Worm (Caenorhabditis elegans) whole organism, late embryonic: ENCODE data around the gene F59B2.13.
"Not testable (repeated sequence)": the region's sequence is repeated elsewhere in the genome, so short reads cannot be mapped to it uniquely, and the experiment has no call there.

ENCODE experiments used
- K02D7.2 ChIP-seq: sonication (generic microtip); optimal IDR thresholded peaks from 2 replicates; lab custom pipeline; 2017; ENCODE audit warnings: mild to moderate bottlenecking, missing genetic modification characterization, missing compliant biosample characterization
- ahr-1 ChIP-seq: sonication (generic microtip); optimal IDR thresholded peaks from 2 replicates; lab custom pipeline; 2016; ENCODE audit warnings: missing genetic modification characterization, missing compliant biosample characterization
- ceh-14 ChIP-seq: sonication (generic microtip); optimal IDR thresholded peaks from 2 replicates; lab custom pipeline; 2016; ENCODE audit warnings: missing genotype, missing genetic modification characterization, missing compliant biosample characterization
- ceh-30 ChIP-seq: fragments of 150-350 bp; optimal IDR thresholded peaks from 2 replicates; lab custom pipeline; 2014; ENCODE audit warnings: missing biosample characterization, missing genetic modification characterization
- ceh-31 ChIP-seq: sonication (generic microtip); optimal IDR thresholded peaks from 2 replicates; lab custom pipeline; 2016; ENCODE audit warnings: missing genetic modification characterization, missing compliant biosample characterization
- ceh-34 ChIP-seq: sonication (generic microtip); optimal IDR thresholded peaks from 2 replicates; lab custom pipeline; 2016; ENCODE audit warnings: mild to moderate bottlenecking, missing genetic modification characterization, missing compliant biosample characterization
- ceh-45 ChIP-seq: fragments of 200-800 bp; sonication (Bioruptor generic); IDR thresholded peaks from 2 replicates; pipeline ENCODE4 v1.3.6; 2022; ENCODE audit warnings: missing genetic modification reagents, missing genetic modification characterization, missing compliant biosample characterization
- ceh-6 ChIP-seq: fragments of 200-800 bp; sonication (Bioruptor generic); optimal IDR thresholded peaks from 2 replicates; lab custom pipeline; 2018; ENCODE audit warnings: mild to moderate bottlenecking, missing genetic modification characterization, missing compliant biosample characterization
- ceh-9 ChIP-seq: sonication (generic microtip); optimal IDR thresholded peaks from 2 replicates; lab custom pipeline; 2016; ENCODE audit warnings: mild to moderate bottlenecking, missing genetic modification characterization, inconsistent platforms, missing compliant biosample characterization
- dmd-4 ChIP-seq: sonication (generic microtip); optimal IDR thresholded peaks from 2 replicates; lab custom pipeline; 2016; ENCODE audit warnings: borderline replicate concordance, missing genetic modification characterization, missing compliant biosample characterization
- dve-1 ChIP-seq: sonication (generic microtip); optimal IDR thresholded peaks from 2 replicates; lab custom pipeline; 2017; ENCODE audit warnings: antibody characterized with exemption, mild to moderate bottlenecking, missing genetic modification characterization, missing compliant biosample characterization
- elt-2 ChIP-seq: sonication (generic microtip); optimal IDR thresholded peaks from 2 replicates; lab custom pipeline; 2016; ENCODE audit warnings: missing genetic modification reagents, missing genetic modification characterization, missing compliant biosample characterization
- ets-4 ChIP-seq: sonication (generic microtip); optimal IDR thresholded peaks from 2 replicates; lab custom pipeline; 2016; ENCODE audit warnings: missing genetic modification characterization, missing compliant biosample characterization
- fax-1 ChIP-seq: sonication (generic microtip); optimal IDR thresholded peaks from 2 replicates; lab custom pipeline; 2016; ENCODE audit warnings: missing genotype, missing genetic modification characterization, missing compliant biosample characterization
- fkh-10 ChIP-seq: fragments of 150-350 bp; optimal IDR thresholded peaks from 2 replicates; lab custom pipeline; 2014; ENCODE audit warnings: missing biosample characterization, missing genetic modification reagents, missing genetic modification characterization
- gmeb-2 ChIP-seq: sonication (generic microtip); optimal IDR thresholded peaks from 2 replicates; lab custom pipeline; 2016; ENCODE audit warnings: missing genetic modification characterization, inconsistent platforms, missing compliant biosample characterization
- hlh-15 ChIP-seq: sonication (generic microtip); optimal IDR thresholded peaks from 2 replicates; lab custom pipeline; 2016; ENCODE audit warnings: missing genetic modification characterization, missing compliant biosample characterization
- hlh-6 ChIP-seq: sonication (generic microtip); optimal IDR thresholded peaks from 2 replicates; lab custom pipeline; 2016; ENCODE audit warnings: missing genotype, missing genetic modification characterization, missing compliant biosample characterization
- lim-6 ChIP-seq: sonication (generic microtip); optimal IDR thresholded peaks from 2 replicates; lab custom pipeline; 2016; ENCODE audit warnings: missing genetic modification characterization, missing compliant biosample characterization
- nfya-1 ChIP-seq: sonication (generic microtip); optimal IDR thresholded peaks from 2 replicates; lab custom pipeline; 2017; ENCODE audit warnings: missing genetic modification characterization, mild to moderate bottlenecking, missing compliant biosample characterization, antibody characterized with exemption, moderate library complexity
- nhr-11 ChIP-seq: fragments of 150-350 bp; optimal IDR thresholded peaks from 2 replicates; lab custom pipeline; 2014; ENCODE audit warnings: missing biosample characterization, missing genetic modification characterization
- nhr-232 ChIP-seq: sonication (generic microtip); optimal IDR thresholded peaks from 2 replicates; lab custom pipeline; 2016; ENCODE audit warnings: missing genetic modification characterization, missing compliant biosample characterization
- pat-9 ChIP-seq: fragments of 200-800 bp; sonication (Bioruptor generic); optimal IDR thresholded peaks from 2 replicates; lab custom pipeline; 2018; ENCODE audit warnings: mild to moderate bottlenecking, missing genetic modification characterization, moderate library complexity, missing compliant biosample characterization
- pax-1 ChIP-seq: fragments of 150-350 bp; optimal IDR thresholded peaks from 2 replicates; lab custom pipeline; 2014; ENCODE audit warnings: missing biosample characterization, missing genetic modification characterization
- pha-2 ChIP-seq: sonication (generic microtip); optimal IDR thresholded peaks from 2 replicates; lab custom pipeline; 2017; ENCODE audit warnings: mild to moderate bottlenecking, missing genetic modification characterization, missing compliant biosample characterization
- pha-4 ChIP-seq: fragments of 150-350 bp; optimal IDR thresholded peaks from 2 replicates; lab custom pipeline; 2018; ENCODE audit warnings: missing biosample characterization, missing genetic modification reagents, missing genetic modification characterization
- pros-1 ChIP-seq: fragments of 150-350 bp; optimal IDR thresholded peaks from 2 replicates; lab custom pipeline; 2014; ENCODE audit warnings: missing biosample characterization, missing genetic modification reagents, missing genetic modification characterization
- rnt-1 ChIP-seq: sonication (generic microtip); optimal IDR thresholded peaks from 2 replicates; lab custom pipeline; 2016; ENCODE audit warnings: missing genetic modification characterization, missing compliant biosample characterization
- sdc-2 ChIP-seq: sonication (generic microtip); optimal IDR thresholded peaks from 2 replicates; lab custom pipeline; 2016; ENCODE audit warnings: missing genotype, missing genetic modification characterization, missing compliant biosample characterization
- sox-2 ChIP-seq: fragments of 200-800 bp; sonication (Bioruptor generic); IDR thresholded peaks from 2 replicates; pipeline ENCODE4 v1.3.6; 2022; ENCODE audit warnings: missing genetic modification reagents, missing genetic modification characterization, missing compliant biosample characterization
- tbx-7 ChIP-seq: sonication (generic microtip); optimal IDR thresholded peaks from 2 replicates; lab custom pipeline; 2016; ENCODE audit warnings: missing genotype, missing genetic modification characterization, missing compliant biosample characterization
- unc-3 ChIP-seq, 2 experiments: fragments of 200-800 bp in 1 of 2; sonication (Bioruptor generic) in 1 of 2; sonication (generic microtip) in 1 of 2; conservative IDR thresholded peaks in 1 of 2; optimal IDR thresholded peaks in 1 of 2; 2 replicates each; pipeline versions ENCODE4 v1.3.6 to Lab custom; 2016 to 2022; ENCODE audit warnings: missing compliant biosample characterization in 2 of 2, missing genetic modification characterization in 2 of 2, missing genetic modification reagents in 1 of 2
- unc-42 ChIP-seq: sonication (generic microtip); optimal IDR thresholded peaks from 2 replicates; lab custom pipeline; 2016; ENCODE audit warnings: missing genotype, missing genetic modification characterization, missing compliant biosample characterization
- unc-86 ChIP-seq: sonication (generic microtip); optimal IDR thresholded peaks from 2 replicates; lab custom pipeline; 2016; ENCODE audit warnings: missing genetic modification characterization, missing compliant biosample characterization
- zip-5 ChIP-seq: sonication (generic microtip); optimal IDR thresholded peaks from 2 replicates; lab custom pipeline; 2016; ENCODE audit warnings: missing genetic modification characterization, missing compliant biosample characterization
- ztf-16 ChIP-seq: sonication (generic microtip); optimal IDR thresholded peaks from 2 replicates; lab custom pipeline; 2017; ENCODE audit warnings: missing genetic modification characterization, missing compliant biosample characterization

Gene F59B2.13

ce11 chrIII:8989752-8990151, 37.1 kb downstream of the F59B2.13 start, which contains the start of gene R08D7.7:
Gene R08D7.7 (plus strand): TSS chrIII:8990052.
- not testable (repeated sequence) for TF ChIP-seq ets-4 (tag; lab: Kevin White, UChicago); unc-86 (tag; lab: Kevin White, UChicago); fkh-10 (GFP tag; lab: Kevin White, UChicago)

ce11 chrIII:8988544-8988943, 38.3 kb downstream of the F59B2.13 start:
- TF ChIP-seq dmd-4 (tag; lab: Kevin White, UChicago), result no peak
- no peak for TF ChIP-seq ceh-6 (GFP tag; lab: Kevin White, UChicago)
- no peak for TF ChIP-seq tbx-7
- TF ChIP-seq nhr-232 (tag; lab: Kevin White, UChicago), result no peak
- TF ChIP-seq ceh-14 (tag; lab: Kevin White, UChicago), result no peak
- no peak for TF ChIP-seq unc-42 (tag; lab: Kevin White, UChicago)
- no peak for TF ChIP-seq dve-1 (tag; lab: Kevin White, UChicago)
- no peak for TF ChIP-seq fax-1
- no peak for TF ChIP-seq ceh-31 (tag; lab: Kevin White, UChicago)
- TF ChIP-seq ahr-1 (tag; lab: Kevin White, UChicago), result no peak
- TF ChIP-seq ceh-30 (tag; lab: Kevin White, UChicago), result no peak
- no peak for TF ChIP-seq rnt-1 (tag; lab: Kevin White, UChicago)
- TF ChIP-seq ceh-45 (GFP tag; lab: Robert Waterston, UW), result no peak
- TF ChIP-seq pat-9 (tag; lab: Kevin White, UChicago), result no peak
- no peak for TF ChIP-seq sdc-2
- TF ChIP-seq pha-2 (tag; lab: Kevin White, UChicago), result no peak
- TF ChIP-seq pros-1, result no peak
- no peak for TF ChIP-seq unc-86 (tag; lab: Kevin White, UChicago)
- TF ChIP-seq, all 69 proteins: peak for 0

ce11 chrIII:8988061-8988460, 38.8 kb downstream of the F59B2.13 start:
- TF ChIP-seq zip-5 (no peak), lim-6 (tag; lab: Kevin White, UChicago) (no peak)

ce11 chrIII:8986872-8987271, 40.0 kb downstream of the F59B2.13 start:
- TF ChIP-seq elt-2 (tag; lab: Kevin White, UChicago) (peak; percentile 32), ceh-34 (peak; percentile 25), K02D7.2 (tag; lab: Kevin White, UChicago) (no peak), ceh-9 (no peak)

ce11 chrIII:8985965-8986364, 40.9 kb downstream of the F59B2.13 start:
- TF ChIP-seq ets-4 (tag; lab: Kevin White, UChicago), result no peak
- TF ChIP-seq ztf-16, result no peak
- TF ChIP-seq gmeb-2, result no peak
- no peak for TF ChIP-seq sox-2 (GFP tag; lab: Robert Waterston, UW)
- TF ChIP-seq nfya-1, result no peak
- no peak for TF ChIP-seq pax-1 (tag; lab: Kevin White, UChicago)
- TF ChIP-seq hlh-15, result no peak
- no peak for TF ChIP-seq nhr-11 (tag; lab: Kevin White, UChicago)
- TF ChIP-seq unc-3 (GFP tag; conservative IDR thresholded peaks at IDR 0.05; lab: Robert Waterston, UW), result no peak
- no peak for TF ChIP-seq unc-3 (tag; optimal IDR thresholded peaks at IDR 0.05; lab: Kevin White, UChicago)
- no peak for TF ChIP-seq hlh-6
- no peak for TF ChIP-seq pha-4 (tag; lab: Kevin White, UChicago)
- no peak for TF ChIP-seq ceh-30 (tag; lab: Kevin White, UChicago)
- TF ChIP-seq pros-1, result no peak
- TF ChIP-seq, all 69 proteins: peak for 0
